Fruit fly (Drosophila melanogaster) whole organism, embryonic: Measurements from ENCODE around the gene pkaap.

Source experiments
- Abd-B ChIP-seq: fragments of 200-800 bp; sonication (Bioruptor generic); optimal IDR thresholded peaks from 2 replicates; lab custom pipeline; 2018; ENCODE audit warnings: missing biosample characterization, mild to moderate bottlenecking, missing genetic modification characterization, moderate library complexity
- CG10366 ChIP-seq: fragments of 200-800 bp; sonication (Bioruptor generic); IDR thresholded peaks from 2 replicates; pipeline ENCODE4 v1.3.6; 2022; ENCODE audit warnings: missing biosample characterization, missing genetic modification characterization
- CG10654 ChIP-seq: fragments of 200-800 bp; sonication (Bioruptor generic); optimal IDR thresholded peaks from 2 replicates; lab custom pipeline; 2016; ENCODE audit warnings: missing biosample characterization, missing genetic modification characterization
- CG11398 ChIP-seq: fragments of 200-800 bp; sonication (Bioruptor generic); optimal IDR thresholded peaks from 2 replicates; lab custom pipeline; 2016; ENCODE audit warnings: missing biosample characterization, missing genetic modification characterization
- CG12219 ChIP-seq: fragments of 200-800 bp; sonication (Bioruptor generic); optimal IDR thresholded peaks from 3 replicates; lab custom pipeline; 2018; ENCODE audit warnings: missing biosample characterization, mild to moderate bottlenecking, missing genetic modification characterization
- CG12744 ChIP-seq: fragments of 200-800 bp; sonication (Bioruptor generic); optimal IDR thresholded peaks from 2 replicates; lab custom pipeline; 2016; ENCODE audit warnings: missing biosample characterization, missing genetic modification characterization
- CG15073 ChIP-seq: fragments of 200-800 bp; sonication (Bioruptor generic); optimal IDR thresholded peaks from 2 replicates; lab custom pipeline; 2016; ENCODE audit warnings: missing biosample characterization, missing genetic modification characterization
- CG15514 ChIP-seq: fragments of 200-800 bp; sonication (Bioruptor generic); optimal IDR thresholded peaks from 3 replicates; lab custom pipeline; 2017; ENCODE audit warnings: missing biosample characterization, missing genetic modification characterization, mild to moderate bottlenecking, moderate library complexity, missing genetic modification reagents
- CG16779 ChIP-seq: fragments of 200-800 bp; sonication (Bioruptor generic); IDR thresholded peaks from 2 replicates; pipeline ENCODE4 v1.3.6; 2022; ENCODE audit warnings: missing biosample characterization, missing genetic modification characterization
- CG17612 ChIP-seq: fragments of 200-800 bp; sonication (Bioruptor generic); IDR thresholded peaks from 2 replicates; pipeline ENCODE4 v1.3.6; 2022; ENCODE audit warnings: missing biosample characterization, missing genetic modification characterization
- CG2889 ChIP-seq: fragments of 200-800 bp; sonication (Bioruptor generic); IDR thresholded peaks from 3 replicates; pipeline ENCODE4 v1.3.6; 2022; ENCODE audit warnings: missing biosample characterization, missing genetic modification characterization
- CG3065 ChIP-seq: fragments of 200-800 bp; sonication (Bioruptor generic); optimal IDR thresholded peaks from 2 replicates; lab custom pipeline; 2016; ENCODE audit warnings: missing biosample characterization, missing genetic modification characterization
- CG3407 ChIP-seq: fragments of 200-800 bp; sonication (Bioruptor generic); optimal IDR thresholded peaks from 2 replicates; lab custom pipeline; 2018; ENCODE audit warnings: missing biosample characterization, mild to moderate bottlenecking, missing genetic modification characterization
- CG4328 ChIP-seq: fragments of 200-800 bp; sonication (Bioruptor generic); optimal IDR thresholded peaks from 3 replicates; lab custom pipeline; 2017; ENCODE audit warnings: missing biosample characterization, missing genetic modification reagents, missing genetic modification characterization
- CG4730 ChIP-seq: fragments of 200-800 bp; sonication (Bioruptor generic); IDR thresholded peaks from 2 replicates; pipeline ENCODE4 v1.3.6; 2022; ENCODE audit warnings: missing biosample characterization, missing genetic modification characterization
- CG4820 ChIP-seq: fragments of 200-800 bp; sonication (Bioruptor generic); optimal IDR thresholded peaks from 3 replicates; lab custom pipeline; 2016; ENCODE audit warnings: missing biosample characterization, missing genetic modification characterization
- CG7745 ChIP-seq: fragments of 200-800 bp; sonication (Bioruptor generic); optimal IDR thresholded peaks from 2 replicates; lab custom pipeline; 2018; ENCODE audit warnings: missing biosample characterization, mild to moderate bottlenecking, missing genetic modification characterization, moderate library complexity
- Camta ChIP-seq: fragments of 200-800 bp; sonication (Bioruptor generic); optimal IDR thresholded peaks from 2 replicates; lab custom pipeline; 2016; ENCODE audit warnings: missing biosample characterization, missing genetic modification characterization
- CoRest ChIP-seq: fragments of 200-800 bp; sonication (Bioruptor generic); optimal IDR thresholded peaks from 3 replicates; lab custom pipeline; 2018; ENCODE audit warnings: missing biosample characterization, mild to moderate bottlenecking, missing genetic modification characterization, moderate library complexity
- Dll ChIP-seq: fragments of 200-800 bp; sonication (Bioruptor generic); IDR thresholded peaks from 4 replicates; pipeline ENCODE4 v1.3.6; 2022; ENCODE audit warnings: missing biosample characterization, missing genetic modification characterization; ENCODE audit not compliant: partially characterized antibody
- Doc3 ChIP-seq: fragments of 200-800 bp; sonication (Bioruptor generic); IDR thresholded peaks from 3 replicates; pipeline ENCODE4 v1.3.6; 2022; ENCODE audit warnings: missing biosample characterization, missing genetic modification characterization; ENCODE audit not compliant: partially characterized antibody
- Eip74EF ChIP-seq, 2 experiments: fragments of 200-800 bp in 1 of 2; fragments of >200 bp in 1 of 2; sonication (Bioruptor generic) in 1 of 2; optimal IDR thresholded peaks; 2 replicates each; lab custom pipeline; 2017 to 2019; ENCODE audit warnings: missing biosample characterization in 2 of 2, missing genetic modification characterization in 2 of 2, mild to moderate bottlenecking in 1 of 2, moderate library complexity in 1 of 2
- Ets65A ChIP-seq: fragments of 200-800 bp; sonication (Bioruptor generic); peaks from one replicate; lab custom pipeline; 2016; ENCODE audit warnings: missing biosample characterization, missing genetic modification characterization
- Fer3 ChIP-seq: fragments of 200-800 bp; sonication (Bioruptor generic); optimal IDR thresholded peaks from 2 replicates; lab custom pipeline; 2018; ENCODE audit warnings: missing biosample characterization, mild to moderate bottlenecking, missing genetic modification characterization, moderate library complexity
- GATAe ChIP-seq: fragments of 200-800 bp; sonication (Bioruptor generic); conservative IDR thresholded peaks from 2 replicates; pipeline ENCODE4 v1.3.6; 2022; ENCODE audit warnings: missing biosample characterization, missing genetic modification characterization
- Hand ChIP-seq: fragments of 200-800 bp; sonication (Bioruptor generic); optimal IDR thresholded peaks from 2 replicates; lab custom pipeline; 2017; ENCODE audit warnings: mild to moderate bottlenecking, missing biosample characterization, missing genetic modification reagents, missing genetic modification characterization
- Mes4 ChIP-seq: fragments of 200-800 bp; sonication (Bioruptor generic); optimal IDR thresholded peaks from 2 replicates; lab custom pipeline; 2016; ENCODE audit warnings: missing biosample characterization, missing genetic modification characterization
- NC2β ChIP-seq: fragments of 200-800 bp; sonication (Bioruptor generic); optimal IDR thresholded peaks from 2 replicates; lab custom pipeline; 2016; ENCODE audit warnings: missing biosample characterization, missing genetic modification characterization
- Taf1 ChIP-seq: fragments of 200-800 bp; sonication (Bioruptor generic); IDR thresholded peaks from 2 replicates; pipeline ENCODE4 v1.3.6; 2022; ENCODE audit warnings: missing biosample characterization, missing genetic modification characterization
- aop ChIP-seq: fragments of 200-800 bp; sonication (Bioruptor generic); IDR thresholded peaks from 2 replicates; pipeline ENCODE4 v1.3.6; 2022; ENCODE audit warnings: missing biosample characterization, missing genetic modification characterization
- ap ChIP-seq: fragments of 200-800 bp; sonication (Bioruptor generic); IDR thresholded peaks from 2 replicates; pipeline ENCODE4 v1.3.6; 2022; ENCODE audit warnings: missing biosample characterization, missing genetic modification characterization
- bowl ChIP-seq: fragments of 200-800 bp; sonication (Bioruptor generic); IDR thresholded peaks from 2 replicates; pipeline ENCODE4 v1.3.6; 2022; ENCODE audit warnings: missing biosample characterization, missing genetic modification characterization
- cas ChIP-seq: fragments of 200-800 bp; sonication (Bioruptor generic); IDR thresholded peaks from 2 replicates; pipeline ENCODE4 v1.3.6; 2022; ENCODE audit warnings: missing biosample characterization, missing genetic modification characterization
- cg ChIP-seq: fragments of 200-800 bp; sonication (Bioruptor generic); optimal IDR thresholded peaks from 3 replicates; lab custom pipeline; 2019; ENCODE audit warnings: missing biosample characterization, mild to moderate bottlenecking, missing genetic modification characterization, moderate library complexity
- ci ChIP-seq: fragments of 200-800 bp; sonication (Bioruptor generic); IDR thresholded peaks from 3 replicates; pipeline ENCODE4 v1.3.6; 2022; ENCODE audit warnings: missing biosample characterization, missing genetic modification characterization
- dmrt99B ChIP-seq: fragments of 200-800 bp; sonication (Bioruptor generic); optimal IDR thresholded peaks from 2 replicates; lab custom pipeline; 2018; ENCODE audit warnings: missing biosample characterization, mild to moderate bottlenecking, missing genetic modification characterization, moderate library complexity
- exex ChIP-seq: fragments of 200-800 bp; sonication (Bioruptor generic); optimal IDR thresholded peaks from 4 replicates; lab custom pipeline; 2018; ENCODE audit warnings: missing biosample characterization, mild to moderate bottlenecking, missing genetic modification characterization, moderate library complexity
- gcm ChIP-seq: fragments of 200-800 bp; sonication (Bioruptor generic); optimal IDR thresholded peaks from 2 replicates; lab custom pipeline; 2019; ENCODE audit warnings: missing biosample characterization, mild to moderate bottlenecking, missing genetic modification characterization, moderate library complexity
- gem ChIP-seq: fragments of 200-800 bp; sonication (Bioruptor generic); optimal IDR thresholded peaks from 2 replicates; lab custom pipeline; 2019; ENCODE audit warnings: missing biosample characterization, mild to moderate bottlenecking, missing genetic modification characterization, moderate library complexity
- ken ChIP-seq: fragments of 200-800 bp; sonication (Bioruptor generic); IDR thresholded peaks from 3 replicates; pipeline ENCODE4 v1.3.6; 2022; ENCODE audit warnings: missing biosample characterization, missing genetic modification characterization
- klu ChIP-seq: fragments of 200-800 bp; sonication (Bioruptor generic); IDR thresholded peaks from 2 replicates; pipeline ENCODE4 v1.3.6; 2022; ENCODE audit warnings: missing biosample characterization, missing genetic modification characterization
- lab ChIP-seq: fragments of 200-800 bp; sonication (Bioruptor generic); optimal IDR thresholded peaks from 3 replicates; lab custom pipeline; 2017; ENCODE audit warnings: missing biosample characterization, missing genetic modification characterization, mild to moderate bottlenecking, moderate library complexity, missing genetic modification reagents
- lmd ChIP-seq: fragments of 200-800 bp; sonication (Bioruptor generic); IDR thresholded peaks from 2 replicates; pipeline ENCODE4 v1.3.6; 2022; ENCODE audit warnings: missing biosample characterization, missing genetic modification characterization
- pum ChIP-seq: fragments of 200-800 bp; sonication (Bioruptor generic); optimal IDR thresholded peaks from 2 replicates; lab custom pipeline; 2016; ENCODE audit warnings: missing biosample characterization, missing genetic modification characterization
- ranshi ChIP-seq: fragments of 200-800 bp; sonication (Bioruptor generic); IDR thresholded peaks from 2 replicates; pipeline ENCODE4 v1.3.6; 2022; ENCODE audit warnings: missing biosample characterization, missing genetic modification characterization
- salm ChIP-seq: fragments of 200-800 bp; sonication (Bioruptor generic); optimal IDR thresholded peaks from 2 replicates; lab custom pipeline; 2018; ENCODE audit warnings: missing biosample characterization, mild to moderate bottlenecking, missing genetic modification characterization
- sima ChIP-seq: fragments of 200-800 bp; sonication (Bioruptor generic); optimal IDR thresholded peaks from 2 replicates; lab custom pipeline; 2016; ENCODE audit warnings: missing biosample characterization, missing genetic modification characterization
- tll ChIP-seq, 2 experiments: fragments of 200-800 bp in 1 of 2; fragments of >200 bp in 1 of 2; sonication (Bioruptor generic) in 1 of 2; optimal IDR thresholded peaks; 2 replicates each; lab custom pipeline; 2017 to 2019; ENCODE audit warnings: missing biosample characterization in 2 of 2, missing genetic modification characterization in 2 of 2, mild to moderate bottlenecking in 1 of 2, moderate library complexity in 1 of 2
- unc-4 ChIP-seq: fragments of 200-800 bp; sonication (Bioruptor generic); IDR thresholded peaks from 2 replicates; pipeline ENCODE4 v1.3.6; 2022; ENCODE audit warnings: missing biosample characterization, missing genetic modification characterization; ENCODE audit not compliant: partially characterized antibody
- z ChIP-seq: fragments of 200-800 bp; sonication (Bioruptor generic); IDR thresholded peaks from 3 replicates; pipeline ENCODE4 v1.3.6; 2022; ENCODE audit warnings: missing biosample characterization, missing genetic modification characterization

pkaap gene

dm6 chr2L:16329102-16329520 is 41.0 kb downstream of the pkaap start, which contains the start of gene mRpL4 (continued):
- TF ChIP-seq lab (GFP tag; lab: Kevin White, UChicago) (no peak), CG15514 (GFP tag; lab: Kevin White, UChicago) (peak; percentile 65), Mes4 (peak; percentile 36), Doc3 (GFP tag; lab: Robert Waterston, UW) (peak; percentile 99), dmrt99B (no peak), bowl (GFP tag; lab: Robert Waterston, UW) (no peak), CG4328 (GFP tag; lab: Kevin White, UChicago) (peak; percentile 6), CG15073 (GFP tag; lab: Kevin White, UChicago) (peak; percentile 36), gcm (GFP tag; lab: Kevin White, UChicago) (no peak), CG12219 (GFP tag; lab: Kevin White, UChicago) (no peak), CG2889 (GFP tag; lab: Robert Waterston, UW) (0 out of 3 replicates have a peak, but pooled peaks have one; percentile 42), Abd-B (GFP tag; lab: Kevin White, UChicago) (peak; percentile 72), CG4730 (peak; percentile 47; the same call in 1 of the 2 replicates), CG12744 (GFP tag; lab: Kevin White, UChicago) (peak; percentile 47), Ets65A (GFP tag; lab: Kevin White, UChicago) (no peak), ken (GFP tag; lab: Robert Waterston, UW) (peak; percentile 65; the same call in 1 of the 3 replicates), Camta (peak; percentile 80), cg (no peak), z (no peak), Dll (GFP tag; lab: Robert Waterston, UW) (peak; percentile 99), NC2β (peak; percentile 60), tll (GFP tag; optimal IDR thresholded peaks at IDR 0.05; lab: Kevin White, UChicago) (peak in 1 of 2 experiments; percentile 13), cas (GFP tag; lab: Robert Waterston, UW) (peak; percentile 64; the same call in 1 of the 2 replicates), ci (GFP tag; lab: Robert Waterston, UW) (peak; percentile 63), CG11398 (GFP tag; lab: Kevin White, UChicago) (peak; percentile 58), CoRest (peak; percentile 56), CG4820 (peak; percentile 61), Hand (GFP tag; lab: Kevin White, UChicago) (no peak), lmd (GFP tag; lab: Robert Waterston, UW) (peak; percentile 76), CG3065 (GFP tag; lab: Kevin White, UChicago) (peak; percentile 48), unc-4 (GFP tag; lab: Robert Waterston, UW) (peak; percentile 98), salm (tag; lab: Kevin White, UChicago) (no peak), ranshi (GFP tag; lab: Robert Waterston, UW) (peak; percentile 74; the same call in 1 of the 2 replicates), gem (tag; lab: Kevin White, UChicago) (peak; percentile 71), klu (GFP tag; lab: Robert Waterston, UW) (no peak), CG7745 (tag; lab: Kevin White, UChicago) (no peak), Eip74EF (GFP tag; optimal IDR thresholded peaks at IDR 0.05; lab: Kevin White, UChicago) (no peak), exex (tag; lab: Kevin White, UChicago) (no peak), CG10366 (GFP tag; lab: Robert Waterston, UW) (0 out of 2 replicates have a peak, but pooled peaks have one; percentile 50), ap (GFP tag; lab: Robert Waterston, UW) (no peak), pum (GFP tag; lab: Kevin White, UChicago) (peak; percentile 85), GATAe (GFP tag; lab: Robert Waterston, UW) (no peak), CG17612 (peak; percentile 31; the same call in 1 of the 2 replicates), Fer3 (tag; lab: Kevin White, UChicago) (peak; percentile 54), CG3407 (no peak), Taf1 (GFP tag; lab: Robert Waterston, UW) (peak; percentile 49; the same call in 1 of the 2 replicates), CG16779 (0 out of 2 replicates have a peak, but pooled peaks have one; percentile 36), sima (GFP tag; lab: Kevin White, UChicago) (peak; percentile 12), CG10654 (peak; percentile 69), aop (no peak)
